Fruit fly (Drosophila melanogaster) whole organism, embryonic: ENCODE measurements around the gene CG17224.

Experiments used
- B-H2 ChIP-seq: fragments of 200-800 bp; sonication (Bioruptor generic); optimal IDR thresholded peaks from 2 replicates; lab custom pipeline; 2018; ENCODE audit warnings: missing biosample characterization, mild to moderate bottlenecking, missing genetic modification characterization
- Bdp1 ChIP-seq: fragments of 200-800 bp; sonication (Bioruptor generic); optimal IDR thresholded peaks from 3 replicates; lab custom pipeline; 2016; ENCODE audit warnings: missing biosample characterization, missing genetic modification characterization
- Bgb ChIP-seq: fragments of 200-800 bp; sonication (Bioruptor generic); IDR thresholded peaks from 2 replicates; pipeline ENCODE4 v1.3.6; 2022; ENCODE audit warnings: missing biosample characterization, missing genetic modification characterization; ENCODE audit not compliant: partially characterized antibody
- CG10565 ChIP-seq: fragments of 200-800 bp; sonication (Bioruptor generic); optimal IDR thresholded peaks from 3 replicates; lab custom pipeline; 2016; ENCODE audit warnings: missing biosample characterization, mild to moderate bottlenecking, missing genetic modification characterization
- CG10959 ChIP-seq: fragments of 200-800 bp; sonication (Bioruptor generic); IDR thresholded peaks from 2 replicates; pipeline ENCODE4 v1.3.6; 2022; ENCODE audit warnings: missing biosample characterization, missing genetic modification characterization
- CG12219 ChIP-seq: fragments of 200-800 bp; sonication (Bioruptor generic); optimal IDR thresholded peaks from 3 replicates; lab custom pipeline; 2018; ENCODE audit warnings: missing biosample characterization, mild to moderate bottlenecking, missing genetic modification characterization
- CG12236 ChIP-seq: fragments of 200-800 bp; sonication (Bioruptor generic); optimal IDR thresholded peaks from 2 replicates; lab custom pipeline; 2016; ENCODE audit warnings: missing biosample characterization, missing genetic modification characterization
- CG12744 ChIP-seq: fragments of 200-800 bp; sonication (Bioruptor generic); optimal IDR thresholded peaks from 2 replicates; lab custom pipeline; 2016; ENCODE audit warnings: missing biosample characterization, missing genetic modification characterization
- CG16863 ChIP-seq: fragments of 200-800 bp; sonication (Bioruptor generic); optimal IDR thresholded peaks from 3 replicates; lab custom pipeline; 2016; ENCODE audit warnings: missing biosample characterization, missing genetic modification characterization
- CG17186 ChIP-seq: fragments of 200-800 bp; sonication (Bioruptor generic); optimal IDR thresholded peaks from 3 replicates; lab custom pipeline; 2017; ENCODE audit warnings: missing biosample characterization, missing genetic modification reagents, missing genetic modification characterization
- CG17361 ChIP-seq: fragments of 200-800 bp; sonication (Bioruptor generic); IDR thresholded peaks from 3 replicates; pipeline ENCODE4 v1.3.6; 2022; ENCODE audit warnings: missing biosample characterization, missing genetic modification characterization
- CG17802 ChIP-seq: fragments of 200-800 bp; sonication (Bioruptor generic); optimal IDR thresholded peaks from 2 replicates; lab custom pipeline; 2018; ENCODE audit warnings: missing biosample characterization, mild to moderate bottlenecking, missing genetic modification characterization, moderate library complexity
- CG2120 ChIP-seq: fragments of 200-800 bp; sonication (Bioruptor generic); optimal IDR thresholded peaks from 3 replicates; lab custom pipeline; 2016; ENCODE audit warnings: missing biosample characterization, missing genetic modification characterization
- CG3281 ChIP-seq: fragments of 200-800 bp; sonication (Bioruptor generic); optimal IDR thresholded peaks from 3 replicates; lab custom pipeline; 2017; ENCODE audit warnings: missing biosample characterization, mild to moderate bottlenecking, missing genetic modification characterization
- CG34422 ChIP-seq: fragments of 200-800 bp; sonication (Bioruptor generic); IDR thresholded peaks from 3 replicates; pipeline ENCODE4 v1.3.6; 2022; ENCODE audit warnings: missing biosample characterization, missing genetic modification characterization
- CG4404 ChIP-seq: fragments of 200-800 bp; sonication (Bioruptor generic); IDR thresholded peaks from 2 replicates; pipeline ENCODE4 v1.3.6; 2022; ENCODE audit warnings: missing biosample characterization, missing genetic modification characterization
- CG4424 ChIP-seq: fragments of 200-800 bp; sonication (Bioruptor generic); optimal IDR thresholded peaks from 3 replicates; lab custom pipeline; 2016; ENCODE audit warnings: missing biosample characterization, missing genetic modification characterization
- CG6272 ChIP-seq: fragments of 200-800 bp; sonication (Bioruptor generic); IDR thresholded peaks from 2 replicates; pipeline ENCODE4 v1.3.6; 2022; ENCODE audit warnings: missing biosample characterization, missing genetic modification characterization
- CG6813 ChIP-seq: fragments of 200-800 bp; sonication (Bioruptor generic); optimal IDR thresholded peaks from 2 replicates; lab custom pipeline; 2017; ENCODE audit warnings: missing biosample characterization, missing genetic modification characterization, mild to moderate bottlenecking, moderate library complexity, missing genetic modification reagents
- CG7786 ChIP-seq: fragments of 200-800 bp; sonication (Bioruptor generic); optimal IDR thresholded peaks from 2 replicates; lab custom pipeline; 2016; ENCODE audit warnings: missing biosample characterization, missing genetic modification characterization
- CG7928 ChIP-seq: fragments of 200-800 bp; sonication (Bioruptor generic); optimal IDR thresholded peaks from 2 replicates; lab custom pipeline; 2017; ENCODE audit warnings: missing biosample characterization, mild to moderate bottlenecking, missing genetic modification characterization
- CG8359 ChIP-seq: fragments of 200-800 bp; sonication (Bioruptor generic); optimal IDR thresholded peaks from 2 replicates; lab custom pipeline; 2017; ENCODE audit warnings: missing biosample characterization, mild to moderate bottlenecking, missing genetic modification characterization, borderline replicate concordance
- D ChIP-seq, 2 experiments: fragments of 200-800 bp in 1 of 2; fragments of >200 bp in 1 of 2; sonication (Bioruptor generic) in 1 of 2; optimal IDR thresholded peaks; 2 replicates in 1 of 2; 3 replicates in 1 of 2; lab custom pipeline; 2017; ENCODE audit warnings: mild to moderate bottlenecking in 1 of 2, missing biosample characterization in 1 of 2, missing genetic modification characterization in 1 of 2, missing genetic modification reagents in 1 of 2
- Dref ChIP-seq: fragments of 200-800 bp; sonication (Bioruptor generic); IDR thresholded peaks from 2 replicates; pipeline ENCODE4 v1.3.6; 2022; ENCODE audit warnings: missing biosample characterization, missing genetic modification characterization
- E2f1 ChIP-seq: fragments of 200-800 bp; sonication (Bioruptor generic); IDR thresholded peaks from 2 replicates; pipeline ENCODE4 v1.3.6; 2022; ENCODE audit warnings: missing biosample characterization, missing genetic modification characterization
- Hmr ChIP-seq: fragments of 200-800 bp; sonication (Bioruptor generic); optimal IDR thresholded peaks from 3 replicates; lab custom pipeline; 2017; ENCODE audit warnings: mild to moderate bottlenecking, missing biosample characterization, missing genetic modification reagents, missing genetic modification characterization
- Mes4 ChIP-seq: fragments of 200-800 bp; sonication (Bioruptor generic); optimal IDR thresholded peaks from 2 replicates; lab custom pipeline; 2016; ENCODE audit warnings: missing biosample characterization, missing genetic modification characterization
- NK7.1 ChIP-seq: fragments of 200-800 bp; sonication (Bioruptor generic); optimal IDR thresholded peaks from 3 replicates; lab custom pipeline; 2016; ENCODE audit warnings: missing biosample characterization, missing genetic modification characterization
- Sry-β ChIP-seq: fragments of 200-800 bp; sonication (Bioruptor generic); optimal IDR thresholded peaks from 2 replicates; lab custom pipeline; 2018; ENCODE audit warnings: missing biosample characterization, mild to moderate bottlenecking, missing genetic modification characterization, moderate library complexity
- Xrp1 ChIP-seq: fragments of 200-800 bp; sonication (Bioruptor generic); IDR thresholded peaks from 2 replicates; pipeline ENCODE4 v1.3.6; 2022; ENCODE audit warnings: missing biosample characterization, missing genetic modification characterization
- ab ChIP-seq: fragments of 200-800 bp; sonication (Bioruptor generic); optimal IDR thresholded peaks from 2 replicates; lab custom pipeline; 2016; ENCODE audit warnings: missing biosample characterization, missing genetic modification characterization
- ato ChIP-seq: fragments of 200-800 bp; sonication (Bioruptor generic); IDR thresholded peaks from 2 replicates; pipeline ENCODE4 v1.3.6; 2022; ENCODE audit warnings: missing biosample characterization, missing genetic modification characterization; ENCODE audit not compliant: partially characterized antibody
- crp ChIP-seq, 2 experiments: fragments of 200-800 bp; sonication (Bioruptor generic); optimal IDR thresholded peaks; 2 replicates in 1 of 2; 3 replicates in 1 of 2; lab custom pipeline; 2017; ENCODE audit warnings: missing biosample characterization in 2 of 2, missing genetic modification characterization in 2 of 2, mild to moderate bottlenecking in 1 of 2, moderate library complexity in 1 of 2
- dmrt11E ChIP-seq: fragments of 200-800 bp; sonication (Bioruptor generic); optimal IDR thresholded peaks from 3 replicates; lab custom pipeline; 2018; ENCODE audit warnings: missing biosample characterization, mild to moderate bottlenecking, missing genetic modification characterization, moderate library complexity
- eve ChIP-seq, 2 experiments: fragments of >200 bp; optimal IDR thresholded peaks; 2 replicates each; lab custom pipeline; 2017; ENCODE audit warnings: missing biosample characterization in 2 of 2, missing genetic modification characterization in 2 of 2
- fd96Cb ChIP-seq: fragments of 200-800 bp; sonication (Bioruptor generic); optimal IDR thresholded peaks from 2 replicates; lab custom pipeline; 2018; ENCODE audit warnings: missing biosample characterization, mild to moderate bottlenecking, missing genetic modification characterization, moderate library complexity
- h ChIP-seq: fragments of >200 bp; optimal IDR thresholded peaks from 2 replicates; lab custom pipeline; 2017
- luna ChIP-seq: fragments of 200-800 bp; sonication (Bioruptor generic); optimal IDR thresholded peaks from 2 replicates; lab custom pipeline; 2016; ENCODE audit warnings: missing biosample characterization, missing genetic modification characterization
- mam ChIP-seq: fragments of 200-800 bp; sonication (Bioruptor generic); optimal IDR thresholded peaks from 3 replicates; lab custom pipeline; 2016; ENCODE audit warnings: missing biosample characterization, missing genetic modification characterization
- pho ChIP-seq: fragments of 200-800 bp; sonication (Bioruptor generic); optimal IDR thresholded peaks from 2 replicates; lab custom pipeline; 2016; ENCODE audit warnings: missing biosample characterization, missing genetic modification characterization
- schlank ChIP-seq: fragments of 200-800 bp; sonication (Bioruptor generic); optimal IDR thresholded peaks from 2 replicates; lab custom pipeline; 2018; ENCODE audit warnings: missing biosample characterization, mild to moderate bottlenecking, missing genetic modification characterization
- sd ChIP-seq: fragments of 200-800 bp; sonication (Bioruptor generic); optimal IDR thresholded peaks from 3 replicates; lab custom pipeline; 2018; ENCODE audit warnings: missing biosample characterization, mild to moderate bottlenecking, missing genetic modification characterization, moderate library complexity
- sima ChIP-seq: fragments of 200-800 bp; sonication (Bioruptor generic); optimal IDR thresholded peaks from 2 replicates; lab custom pipeline; 2016; ENCODE audit warnings: missing biosample characterization, missing genetic modification characterization
- sob ChIP-seq: fragments of 200-800 bp; sonication (Bioruptor generic); IDR thresholded peaks from 2 replicates; pipeline ENCODE4 v1.3.6; 2022; ENCODE audit warnings: missing biosample characterization, missing genetic modification characterization
- sqz ChIP-seq: fragments of 200-800 bp; sonication (Bioruptor generic); optimal IDR thresholded peaks from 3 replicates; lab custom pipeline; 2018; ENCODE audit warnings: missing biosample characterization, mild to moderate bottlenecking, missing genetic modification characterization
- trh ChIP-seq: fragments of 200-800 bp; sonication (Bioruptor generic); optimal IDR thresholded peaks from 2 replicates; lab custom pipeline; 2016; ENCODE audit warnings: missing biosample characterization, missing genetic modification characterization
- tup ChIP-seq: fragments of 200-800 bp; sonication (Bioruptor generic); optimal IDR thresholded peaks from 2 replicates; lab custom pipeline; 2016; ENCODE audit warnings: missing biosample characterization, mild to moderate bottlenecking, missing genetic modification characterization, moderate library complexity
- usp ChIP-seq: fragments of >200 bp; optimal IDR thresholded peaks from 2 replicates; lab custom pipeline; 2017; ENCODE audit warnings: missing biosample characterization, missing genetic modification characterization
- vvl ChIP-seq: fragments of 200-800 bp; sonication (Bioruptor generic); IDR thresholded peaks from 2 replicates; pipeline ENCODE4 v1.3.6; 2022; ENCODE audit warnings: missing biosample characterization, missing genetic modification characterization

The CG17224 gene

dm6 chr2L:3039774-3040173 lies 21.7 kb upstream of the CG17224 start, which contains the start of the genes cnir and CG17221 (continued):
- TF ChIP-seq crp (GFP tag; optimal IDR thresholded peaks at IDR 0.05; lab: Kevin White, UChicago) = peak; percentile 61 to 90
- peak; percentile 58 for TF ChIP-seq Hmr (GFP tag; lab: Kevin White, UChicago)
- peak; percentile 48 for TF ChIP-seq CG12219 (GFP tag; lab: Kevin White, UChicago)
- TF ChIP-seq ab (GFP tag; lab: Kevin White, UChicago) = no peak
- TF ChIP-seq tup = peak; percentile 43
- TF ChIP-seq CG7928 (GFP tag; lab: Kevin White, UChicago) = peak; percentile 73

- TF ChIP-seq E2f1 (GFP tag; lab: Robert Waterston, UW) (peak; percentile 93), pho (GFP tag; lab: Kevin White, UChicago) (peak; percentile 96), CG3281 (GFP tag; lab: Kevin White, UChicago) (peak; percentile 89), trh (GFP tag; lab: Kevin White, UChicago) (peak; percentile 67), Xrp1 (GFP tag; lab: Robert Waterston, UW) (peak; percentile 95), CG16863 (GFP tag; lab: Kevin White, UChicago) (peak; percentile 88), CG34422 (GFP tag; lab: Robert Waterston, UW) (peak; percentile 95), usp (no peak), CG8359 (GFP tag; lab: Kevin White, UChicago) (peak; percentile 74), sob (GFP tag; lab: Robert Waterston, UW) (peak; percentile 97), B-H2 (GFP tag; lab: Kevin White, UChicago) (peak; percentile 85), Mes4 (peak; percentile 75), CG4404 (GFP tag; lab: Robert Waterston, UW) (peak; percentile 94), Dref (GFP tag; lab: Robert Waterston, UW) (peak; percentile 25; the same call in 1 of the 2 replicates), Sry-β (GFP tag; lab: Kevin White, UChicago) (peak; percentile 42), sqz (GFP tag; lab: Kevin White, UChicago) (no peak), CG10565 (GFP tag; lab: Kevin White, UChicago) (peak; percentile 57), CG6813 (peak; percentile 60), CG12744 (GFP tag; lab: Kevin White, UChicago) (peak; percentile 92), Bdp1 (peak; percentile 89), sd (tag; lab: Kevin White, UChicago) (peak; percentile 93), Bgb (GFP tag; lab: Robert Waterston, UW) (no peak), D (optimal IDR thresholded peaks at IDR 0.05; lab: Kevin White, UChicago) (no peak), D (GFP tag; optimal IDR thresholded peaks at IDR 0.05; lab: Kevin White, UChicago) (peak; percentile 76), sima (GFP tag; lab: Kevin White, UChicago) (peak; percentile 58), CG7786 (GFP tag; lab: Kevin White, UChicago) (peak; percentile 94), CG4424 (GFP tag; lab: Kevin White, UChicago) (peak; percentile 95), schlank (tag; lab: Kevin White, UChicago) (peak; percentile 80), CG17802 (tag; lab: Kevin White, UChicago) (peak; percentile 64), dmrt11E (tag; lab: Kevin White, UChicago) (peak; percentile 85), h (lab: Kevin White, UChicago) (no peak), ato (no peak), CG2120 (GFP tag; lab: Kevin White, UChicago) (peak; percentile 98), CG17186 (peak; percentile 74), CG12236 (GFP tag; lab: Kevin White, UChicago) (peak; percentile 71), mam (GFP tag; lab: Kevin White, UChicago) (peak; percentile 96), vvl (GFP tag; lab: Robert Waterston, UW) (peak; percentile 95), NK7.1 (GFP tag; lab: Kevin White, UChicago) (peak; percentile 91), CG17361 (peak; percentile 96), CG6272 (GFP tag; lab: Robert Waterston, UW) (peak; percentile 93), luna (peak; percentile 79), eve (GFP tag; optimal IDR thresholded peaks at IDR 0.05; lab: Kevin White, UChicago) (no peak), fd96Cb (tag; lab: Kevin White, UChicago) (peak; percentile 88), CG10959 (GFP tag; lab: Robert Waterston, UW) (peak; percentile 43)
Observed at dm6 chr2L:3037153-3037579, 19.1 kb upstream of the CG17224 start, which contains the start of the genes CG17260 and SerRS. CG17260 (plus strand) TSS chr2L:3037230. SerRS (minus strand) TSS chr2L:3037403.
